Worm (Caenorhabditis elegans): ENCODE data around the gene fbxb-62.
"Not testable (repeated sequence)": the region's sequence is repeated elsewhere in the genome, so short reads cannot be mapped to it uniquely, and the experiment has no call there.

Gene fbxb-62

DNA sequence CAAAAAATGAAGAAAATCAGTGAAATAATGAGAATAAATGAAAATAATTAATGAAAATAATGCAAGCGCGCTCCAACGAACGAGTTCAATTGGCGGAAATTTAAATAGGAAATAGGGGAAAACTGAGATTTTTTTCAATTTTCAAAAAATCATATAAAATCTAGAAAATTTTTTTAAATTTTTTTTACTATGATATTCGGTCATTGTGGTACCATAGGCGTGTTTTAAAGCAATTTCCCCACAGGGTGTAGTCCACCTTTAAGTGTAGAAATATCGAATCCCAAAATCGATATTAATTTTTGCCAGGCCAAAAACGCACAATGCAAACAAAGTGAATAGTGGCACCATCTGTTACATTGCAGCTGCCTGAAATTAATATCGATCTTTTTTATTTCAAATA is 37.7 kb downstream of the fbxb-62 start, which contains the start of gene F21D9.1:
F21D9.1 (plus strand) TSS at position 301 of the 400 bp plus-strand sequence.
- not testable (repeated sequence) for TF ChIP-seq F13C5.2, ets-7, tra-4 (tag; optimal IDR thresholded peaks at IDR 0.05)

DNA sequence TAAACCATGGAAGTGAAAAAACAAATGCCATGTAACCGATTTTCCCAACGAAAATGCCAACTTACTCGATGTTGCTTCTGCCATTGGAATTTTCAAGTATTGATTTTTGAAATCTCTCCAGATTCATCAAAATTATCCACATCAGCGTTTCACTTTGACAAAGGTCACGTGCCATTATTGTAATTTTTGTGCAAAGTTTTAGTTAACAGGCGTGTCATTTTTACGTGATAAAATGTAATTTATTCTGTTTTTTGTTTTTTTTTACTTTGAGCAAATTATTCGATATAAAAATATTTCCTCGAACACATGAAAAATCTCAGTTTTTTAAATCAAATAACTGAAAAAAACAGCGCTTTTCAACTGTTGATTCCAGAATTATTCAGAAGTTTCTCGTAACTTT is 39.5 kb downstream of the fbxb-62 start, which contains the start of gene F21D9.2:
F21D9.2 (minus strand) TSS at position 101 of the 400 bp plus-strand sequence.
- TF ChIP-seq flt-1 (GFP tag; IDR thresholded peaks at IDR 0.05): no peak
- no peak for TF ChIP-seq aly-1 (tag; optimal IDR thresholded peaks at IDR 0.05)
- no peak for TF ChIP-seq sea-1 (GFP tag; conservative IDR thresholded peaks at IDR 0.05)
- TF ChIP-seq hnd-1 (tag; optimal IDR thresholded peaks at IDR 0.05): no peak
- TF ChIP-seq ceh-13 (GFP tag; optimal IDR thresholded peaks at IDR 0.05): no peak
- TF ChIP-seq F13C5.2 (tag; optimal IDR thresholded peaks at IDR 0.05): no peak
- no peak for TF ChIP-seq B0310.2 (tag; optimal IDR thresholded peaks at IDR 0.05)
- no peak for TF ChIP-seq ceh-36 (tag; optimal IDR thresholded peaks at IDR 0.05)
- TF ChIP-seq tbx-37 (GFP tag; conservative IDR thresholded peaks at IDR 0.05): no peak

DNA sequence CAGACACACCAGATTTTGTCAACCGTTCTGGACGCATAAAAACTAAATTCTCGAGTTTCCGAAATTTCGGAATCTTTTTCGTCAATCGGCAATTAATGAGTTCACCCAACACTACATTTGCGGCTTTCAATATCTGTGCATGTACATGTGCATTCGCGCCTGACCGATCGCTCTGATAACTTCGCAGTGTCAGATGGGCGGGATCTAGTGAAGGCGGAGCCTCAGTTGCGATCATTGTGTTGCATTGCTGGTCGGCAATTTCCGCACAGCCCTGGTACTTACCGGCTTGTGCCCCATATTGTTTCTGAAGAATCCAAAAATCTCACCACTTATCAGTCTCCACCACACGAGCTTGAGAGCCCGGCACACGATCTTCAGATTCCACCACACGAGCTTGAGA is 41.1 kb downstream of the fbxb-62 start:
- TF ChIP-seq ets-7 (tag; optimal IDR thresholded peaks at IDR 0.05) (no peak), ama-1 (optimal IDR thresholded peaks at IDR 0.05) (no peak), hmbx-1 (tag; optimal IDR thresholded peaks at IDR 0.05) (no peak), ceh-36 (tag; optimal IDR thresholded peaks at IDR 0.05) (no peak), pes-1 (GFP tag; IDR thresholded peaks at IDR 0.05) (no peak), hmg-4 (GFP tag; optimal IDR thresholded peaks at IDR 0.05) (no peak), sea-1 (GFP tag; conservative IDR thresholded peaks at IDR 0.05) (no peak), aly-1 (tag; optimal IDR thresholded peaks at IDR 0.05) (no peak), ceh-13 (GFP tag; optimal IDR thresholded peaks at IDR 0.05) (no peak), scrt-1 (GFP tag; IDR thresholded peaks at IDR 0.05) (no peak), hnd-1 (tag; optimal IDR thresholded peaks at IDR 0.05) (no peak), tbx-11 (GFP tag; IDR thresholded peaks at IDR 0.05) (no peak), F13C5.2 (tag; optimal IDR thresholded peaks at IDR 0.05) (no peak), B0310.2 (tag; optimal IDR thresholded peaks at IDR 0.05) (no peak), flt-1 (GFP tag; IDR thresholded peaks at IDR 0.05) (no peak), tra-4 (tag; optimal IDR thresholded peaks at IDR 0.05) (no peak), tbx-37 (GFP tag; conservative IDR thresholded peaks at IDR 0.05) (no peak)

DNA sequence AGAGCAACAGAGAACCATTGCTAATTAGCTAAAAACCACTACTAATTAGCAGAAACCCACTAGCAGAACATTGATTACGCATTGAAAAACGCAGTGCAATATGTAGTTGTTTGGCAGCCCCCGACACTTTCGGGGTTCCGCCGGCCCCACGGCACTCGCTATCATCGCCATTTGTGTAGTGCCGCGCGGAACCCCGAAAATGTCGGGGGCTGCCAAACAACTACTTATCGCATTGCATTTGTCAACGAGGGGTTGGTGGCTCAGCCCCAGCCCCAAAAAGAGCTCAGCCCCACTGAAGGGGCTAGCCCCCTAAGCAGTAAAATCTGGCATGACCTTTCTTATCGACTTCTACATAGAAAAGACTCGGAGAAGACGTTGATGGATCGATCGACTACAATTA is 42.4 kb downstream of the fbxb-62 start:
- TF ChIP-seq B0310.2 (tag; optimal IDR thresholded peaks at IDR 0.05) (no peak), sea-1 (GFP tag; conservative IDR thresholded peaks at IDR 0.05) (no peak), flt-1 (GFP tag; IDR thresholded peaks at IDR 0.05) (no peak), pes-1 (GFP tag; IDR thresholded peaks at IDR 0.05) (no peak), tbx-11 (GFP tag; IDR thresholded peaks at IDR 0.05) (no peak), aly-1 (tag; optimal IDR thresholded peaks at IDR 0.05) (no peak), scrt-1 (GFP tag; IDR thresholded peaks at IDR 0.05) (no peak), tra-4 (tag; optimal IDR thresholded peaks at IDR 0.05) (no peak), ceh-13 (GFP tag; optimal IDR thresholded peaks at IDR 0.05) (no peak), ets-7 (tag; optimal IDR thresholded peaks at IDR 0.05) (no peak), F13C5.2 (tag; optimal IDR thresholded peaks at IDR 0.05) (no peak), hnd-1 (tag; optimal IDR thresholded peaks at IDR 0.05) (no peak), ceh-36 (tag; optimal IDR thresholded peaks at IDR 0.05) (no peak), ama-1 (optimal IDR thresholded peaks at IDR 0.05) (no peak), tbx-37 (GFP tag; conservative IDR thresholded peaks at IDR 0.05) (no peak), hmg-4 (GFP tag; optimal IDR thresholded peaks at IDR 0.05) (no peak), hmbx-1 (tag; optimal IDR thresholded peaks at IDR 0.05) (no peak)

DNA sequence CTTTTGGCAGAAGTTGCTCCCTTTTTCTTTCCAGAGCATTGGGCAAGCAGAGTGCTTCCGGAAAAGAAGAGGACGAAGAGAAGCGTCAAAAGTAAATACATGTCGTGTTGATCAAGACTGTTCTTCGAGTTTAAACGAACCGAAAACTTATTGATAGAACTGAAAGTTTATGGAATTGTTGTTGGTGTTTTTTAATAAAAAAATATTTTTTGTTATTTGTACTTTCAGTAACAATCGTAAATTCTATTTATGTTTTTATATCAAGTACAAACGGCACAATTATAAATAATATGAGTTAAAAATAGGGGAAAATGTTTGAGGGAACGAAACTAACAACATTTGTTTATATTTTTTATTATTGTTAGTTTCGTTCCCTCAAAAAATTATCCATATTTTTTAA is 44.2 kb downstream of the fbxb-62 start, which contains the start of gene F21D9.3:
F21D9.3 (minus strand) TSS at position 101 of the 400 bp plus-strand sequence.
- TF ChIP-seq pes-1 (GFP tag; IDR thresholded peaks at IDR 0.05) (no peak), hnd-1 (tag; optimal IDR thresholded peaks at IDR 0.05) (no peak), B0310.2 (tag; optimal IDR thresholded peaks at IDR 0.05) (no peak), flt-1 (GFP tag; IDR thresholded peaks at IDR 0.05) (no peak), tra-4 (tag; optimal IDR thresholded peaks at IDR 0.05) (no peak), hmbx-1 (tag; optimal IDR thresholded peaks at IDR 0.05) (no peak), tbx-11 (GFP tag; IDR thresholded peaks at IDR 0.05) (no peak), ets-7 (tag; optimal IDR thresholded peaks at IDR 0.05) (no peak)

DNA sequence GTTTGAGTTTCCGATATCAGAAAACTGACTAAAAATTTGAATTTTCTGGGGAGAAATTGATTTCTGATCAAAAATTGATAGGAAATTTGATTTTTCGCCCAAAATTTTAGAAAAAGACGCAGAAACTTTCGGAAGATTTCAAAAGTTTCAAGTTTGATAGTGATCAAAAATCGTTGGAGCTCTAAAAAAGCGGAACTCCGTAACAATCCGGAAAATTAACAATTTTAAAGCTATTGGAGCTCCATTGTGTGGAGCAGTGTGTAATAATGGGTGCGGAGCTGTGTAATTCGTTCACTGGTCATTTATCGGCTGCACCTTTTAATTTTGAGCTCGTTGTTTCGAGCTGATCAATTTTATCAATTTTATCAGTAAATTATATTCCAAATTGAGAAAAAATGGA is 48.3 kb downstream of the fbxb-62 start, which contains the start of gene F21D9.4:
F21D9.4 (plus strand) TSS at position 301 of the 400 bp plus-strand sequence.
- TF ChIP-seq F13C5.2 (tag; optimal IDR thresholded peaks at IDR 0.05) (no peak), tra-4 (tag; optimal IDR thresholded peaks at IDR 0.05) (no peak), ama-1 (optimal IDR thresholded peaks at IDR 0.05) (no peak), hnd-1 (tag; optimal IDR thresholded peaks at IDR 0.05) (no peak), flt-1 (GFP tag; IDR thresholded peaks at IDR 0.05) (no peak), hmbx-1 (tag; optimal IDR thresholded peaks at IDR 0.05) (no peak), B0310.2 (tag; optimal IDR thresholded peaks at IDR 0.05) (no peak), sea-1 (GFP tag; conservative IDR thresholded peaks at IDR 0.05) (no peak), hmg-4 (GFP tag; optimal IDR thresholded peaks at IDR 0.05) (no peak), ceh-13 (GFP tag; optimal IDR thresholded peaks at IDR 0.05) (no peak), scrt-1 (GFP tag; IDR thresholded peaks at IDR 0.05) (no peak), ceh-36 (tag; optimal IDR thresholded peaks at IDR 0.05) (no peak), tbx-37 (GFP tag; conservative IDR thresholded peaks at IDR 0.05) (no peak), ets-7 (tag; optimal IDR thresholded peaks at IDR 0.05) (no peak)

DNA sequence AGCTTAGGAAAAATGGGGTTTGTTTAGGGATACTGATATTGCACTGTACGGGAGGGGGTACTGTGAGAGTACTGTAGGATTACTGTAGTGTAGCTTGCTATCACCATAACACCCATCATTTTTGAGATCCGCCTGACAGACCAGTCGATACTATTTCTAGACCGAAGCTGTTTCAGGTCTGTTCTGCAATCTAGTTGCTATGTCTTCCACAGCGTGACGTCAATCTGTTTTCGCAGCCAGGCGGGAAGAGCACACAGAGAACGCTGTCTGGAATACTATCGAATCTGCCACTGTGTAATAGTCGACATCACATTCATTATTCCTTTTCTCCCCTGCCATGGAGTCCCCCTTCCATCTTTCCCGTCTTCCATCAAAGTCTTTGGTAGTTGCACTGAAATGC is 50.0 kb downstream of the fbxb-62 start, which contains the start of gene F21D9.11:
F21D9.11 (plus strand) TSS at position 301 of the 400 bp plus-strand sequence.
- TF ChIP-seq pes-1 (GFP tag; IDR thresholded peaks at IDR 0.05) (no peak), hnd-1 (tag; optimal IDR thresholded peaks at IDR 0.05) (no peak), sea-1 (GFP tag; conservative IDR thresholded peaks at IDR 0.05) (no peak), tra-4 (tag; optimal IDR thresholded peaks at IDR 0.05) (no peak), tbx-11 (GFP tag; IDR thresholded peaks at IDR 0.05) (no peak), hmbx-1 (tag; optimal IDR thresholded peaks at IDR 0.05) (no peak)
